Fruit fly (Drosophila melanogaster) Kc167 (cell line): ENCODE data around the gene Ekar.

ENCODE experiments used
- Myc ChIP-seq: fragments of >200 bp; optimal IDR thresholded peaks from 2 replicates; lab custom pipeline; 2017; ENCODE audit warnings: missing external identifiers
- h ChIP-seq: fragments of >200 bp; optimal IDR thresholded peaks from 3 replicates; lab custom pipeline; 2018; ENCODE audit warnings: missing external identifiers
- insv ChIP-seq: fragments of >200 bp; optimal IDR thresholded peaks from 3 replicates; lab custom pipeline; 2018; ENCODE audit warnings: missing external identifiers
- psq ChIP-seq: fragments of >200 bp; optimal IDR thresholded peaks from 2 replicates; lab custom pipeline; 2017; ENCODE audit warnings: missing external identifiers
- ttk ChIP-seq: sonication (Bioruptor generic); optimal IDR thresholded peaks from 2 replicates; lab custom pipeline; 2017; ENCODE audit warnings: missing external identifiers

DNA sequence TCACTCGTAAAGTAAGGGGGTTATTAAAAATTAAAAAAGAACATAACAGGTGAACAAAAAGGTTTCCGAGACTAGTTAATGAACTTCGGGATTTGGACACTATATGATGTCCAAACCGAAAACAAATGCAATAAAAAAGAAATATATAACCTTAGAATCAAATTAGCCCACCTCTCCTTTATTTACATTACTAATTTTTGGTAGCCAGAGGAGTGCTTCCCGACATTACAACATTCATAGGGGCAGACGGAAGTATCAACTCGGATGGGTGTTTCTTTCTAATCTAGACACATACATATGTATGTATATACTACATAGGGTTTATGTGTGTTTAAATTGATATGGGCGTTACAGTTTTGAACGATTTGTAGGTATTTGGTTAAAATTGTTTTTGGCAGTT is 15.7 kb upstream of the Ekar start:
- TF ChIP-seq ttk (lab: Kevin White, UChicago) (no peak), psq (no peak), insv (lab: Kevin White, UChicago) (no peak), h (lab: Kevin White, UChicago) (no peak), Myc (no peak)
